Fruit fly (Drosophila melanogaster) whole organism, prepupa: ENCODE results near the gene Prosbeta3.

Source experiments
- Ets21C ChIP-seq: fragments of 200-800 bp; sonication (Bioruptor generic); optimal IDR thresholded peaks from 3 replicates; lab custom pipeline; 2016; ENCODE audit warnings: missing biosample characterization, missing genetic modification characterization
- achi ChIP-seq: fragments of 200-800 bp; sonication (Bioruptor generic); optimal IDR thresholded peaks from 3 replicates; lab custom pipeline; 2016; ENCODE audit warnings: missing biosample characterization, missing genetic modification characterization
- salr ChIP-seq, 2 experiments: fragments of 200-800 bp; sonication (Bioruptor generic); optimal IDR thresholded peaks; 3 replicates each; lab custom pipeline; 2016 to 2018; ENCODE audit warnings: missing biosample characterization in 2 of 2, missing genetic modification characterization in 2 of 2, mild to moderate bottlenecking in 1 of 2

- no peak for TF ChIP-seq achi (GFP tag; lab: Kevin White, UChicago)
- no peak for TF ChIP-seq Ets21C
- TF ChIP-seq salr (GFP tag; optimal IDR thresholded peaks at IDR 0.05; lab: Kevin White, UChicago): no peak
These were observed 8.9 kb upstream of the Prosbeta3 start, which contains the start of the genes Kcmf1, Sf3b5 and CG11986 for dm6 chr3R:9014859-9015466.
